Fruit fly (Drosophila melanogaster) S2 (cell line): ENCODE data around the gene Dcr-1.

Source experiments
- CG8478 ChIP-seq: fragments of >200 bp; optimal IDR thresholded peaks from 2 replicates; lab custom pipeline; 2018
- CTCF ChIP-seq, 2 experiments: fragments of >200 bp; optimal IDR thresholded peaks; 2 replicates each; lab custom pipeline; 2018

DNA sequence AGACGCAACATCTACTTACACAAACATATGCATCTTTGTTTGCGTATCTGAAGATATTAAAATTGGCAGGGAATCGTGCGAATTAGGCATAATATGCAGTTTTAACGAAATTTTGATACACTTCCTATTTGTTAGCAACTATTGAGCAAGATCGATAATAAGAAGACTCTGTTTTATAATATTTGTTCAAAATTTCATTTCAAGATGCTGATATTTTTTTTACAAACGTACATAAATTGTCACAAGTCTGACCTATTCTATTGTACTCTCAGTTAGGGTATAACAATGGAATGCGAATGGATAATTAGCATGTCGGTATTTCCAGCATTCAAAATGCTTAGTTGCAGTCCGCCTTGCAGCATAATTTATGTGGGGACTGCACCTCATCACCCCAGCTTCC lies 13.0 kb downstream of the Dcr-1 start:
- TF ChIP-seq CG8478 (lab: Kevin White, UChicago) (no peak), CTCF (optimal IDR thresholded peaks at IDR 0.05; lab: Kevin White, UChicago) (no peak)
